Worm (Caenorhabditis elegans) whole organism, late embryonic: ENCODE data around the gene T11F9.1.

Experiments
- elt-2 ChIP-seq: sonication (generic microtip); optimal IDR thresholded peaks from 2 replicates; lab custom pipeline; 2016; ENCODE audit warnings: missing genetic modification reagents, missing genetic modification characterization, missing compliant biosample characterization
- unc-55 ChIP-seq: sonication (generic microtip); optimal IDR thresholded peaks from 2 replicates; lab custom pipeline; 2017; ENCODE audit warnings: missing biosample characterization, missing genetic modification reagents, missing genetic modification characterization

ce11 chrV:11506347-11506746 is 47.0 kb downstream of the T11F9.1 start:
- no peak for TF ChIP-seq unc-55 (GFP tag; lab: Kevin White, UChicago)
- TF ChIP-seq elt-2 (tag; lab: Kevin White, UChicago) = no peak
